Worm (Caenorhabditis elegans): ENCODE results near the gene srh-194.

ce11 chrV:4273372-4273771 is 20.0 kb downstream of the srh-194 start:
- TF ChIP-seq unc-62 (GFP tag; optimal IDR thresholded peaks at IDR 0.05), result no peak
- no peak for TF ChIP-seq nhr-77 (tag; optimal IDR thresholded peaks at IDR 0.05)
- no peak for TF ChIP-seq egl-27 (tag; optimal IDR thresholded peaks at IDR 0.05)
- TF ChIP-seq ama-1 (optimal IDR thresholded peaks at IDR 0.05), result no peak
